Worm (Caenorhabditis elegans) whole organism, L2 larva: ENCODE results near the gene glb-23.

Experiments used
- alr-1 ChIP-seq: fragments of 150-350 bp; optimal IDR thresholded peaks from 2 replicates; lab custom pipeline; 2014; ENCODE audit warnings: missing biosample characterization, missing genetic modification characterization
- ama-1 ChIP-seq: fragments of 150-350 bp; optimal IDR thresholded peaks from 2 replicates; lab custom pipeline; 2018; ENCODE audit warnings: inconsistent platforms
- egl-27 ChIP-seq: sonication (generic microtip); optimal IDR thresholded peaks from 3 replicates; lab custom pipeline; 2017; ENCODE audit warnings: missing biosample characterization, missing genetic modification reagents, missing genetic modification characterization
- elt-3 ChIP-seq: sonication (generic microtip); optimal IDR thresholded peaks from 2 replicates; lab custom pipeline; 2017; ENCODE audit warnings: missing biosample characterization, missing genetic modification characterization
- mbf-1 ChIP-seq: sonication (generic microtip); optimal IDR thresholded peaks from 2 replicates; lab custom pipeline; 2017; ENCODE audit warnings: missing biosample characterization, missing genetic modification characterization
- nhr-12 ChIP-seq: fragments of 150-350 bp; optimal IDR thresholded peaks from 2 replicates; lab custom pipeline; 2014; ENCODE audit warnings: missing biosample characterization, missing genetic modification characterization
- nhr-23 ChIP-seq: fragments of 150-350 bp; optimal IDR thresholded peaks from 2 replicates; lab custom pipeline; 2014; ENCODE audit warnings: missing biosample characterization, missing genetic modification reagents, missing genetic modification characterization
- skn-1 ChIP-seq: sonication (generic microtip); optimal IDR thresholded peaks from 2 replicates; lab custom pipeline; 2017; ENCODE audit warnings: missing biosample characterization, missing genetic modification characterization
- sma-9 ChIP-seq, 2 experiments: fragments of 150-350 bp in 1 of 2; sonication (generic microtip) in 1 of 2; optimal IDR thresholded peaks; 2 replicates each; lab custom pipeline; 2014 to 2016; ENCODE audit warnings: missing genetic modification characterization in 2 of 2, mild to moderate bottlenecking in 1 of 2, missing biosample characterization in 1 of 2, missing compliant biosample characterization in 1 of 2, missing genetic modification reagents in 1 of 2, moderate library complexity in 1 of 2
- unc-39 ChIP-seq: fragments of 150-350 bp; optimal IDR thresholded peaks from 2 replicates; lab custom pipeline; 2014; ENCODE audit warnings: missing biosample characterization, missing genetic modification characterization
- unc-62 ChIP-seq: fragments of 150-350 bp; optimal IDR thresholded peaks from 2 replicates; lab custom pipeline; 2014; ENCODE audit warnings: missing biosample characterization, missing genetic modification reagents, missing genetic modification characterization

DNA sequence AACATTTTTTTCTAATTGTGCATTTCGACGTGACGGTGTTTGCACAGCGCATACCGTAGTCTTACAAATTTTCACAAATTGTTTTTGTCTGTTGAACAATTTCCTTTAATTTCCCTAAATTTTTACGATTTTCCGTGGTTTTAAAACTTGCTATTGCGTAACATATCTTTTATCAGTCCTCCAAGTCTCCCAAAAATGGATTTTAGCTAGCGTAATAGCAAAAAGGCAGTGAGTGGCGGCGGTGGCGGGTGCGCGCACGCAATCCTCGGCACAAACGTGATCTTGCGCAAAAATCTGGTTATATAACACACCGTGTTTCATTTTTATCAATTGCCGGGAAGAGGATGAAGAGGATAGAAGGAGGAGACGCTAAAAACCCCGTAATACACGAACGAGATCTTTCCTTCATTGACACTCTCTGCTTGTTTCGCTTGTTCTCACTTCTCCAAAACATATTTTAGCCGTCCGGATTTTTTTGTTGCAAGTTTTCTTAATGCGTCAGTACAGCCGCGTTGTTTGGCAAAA lies 17.0 kb upstream of the glb-23 start:
- no peak for TF ChIP-seq nhr-12 (tag; lab: Kevin White, UChicago)
- no peak for TF ChIP-seq skn-1 (tag; lab: Kevin White, UChicago)
- TF ChIP-seq unc-62, result no peak
- TF ChIP-seq alr-1, result no peak
- no peak for TF ChIP-seq sma-9 (GFP tag; optimal IDR thresholded peaks at IDR 0.05; lab: Kevin White, UChicago)
- TF ChIP-seq sma-9 (tag; optimal IDR thresholded peaks at IDR 0.05; lab: Kevin White, UChicago), result no peak
- TF ChIP-seq mbf-1 (tag; lab: Kevin White, UChicago), result no peak
- TF ChIP-seq elt-3, result no peak
- TF ChIP-seq nhr-23, result no peak
- TF ChIP-seq ama-1 (lab: Kevin White, UChicago), result no peak
- TF ChIP-seq egl-27 (tag; lab: Kevin White, UChicago), result no peak
- TF ChIP-seq unc-39 (tag; lab: Kevin White, UChicago), result no peak
